Worm (Caenorhabditis elegans) whole organism, dauer: ENCODE results near the gene C03B1.10.

ENCODE experiments used
- unc-62 ChIP-seq: sonication (generic microtip); optimal IDR thresholded peaks from 2 replicates; lab custom pipeline; 2017; ENCODE audit warnings: missing biosample characterization, missing genetic modification reagents, missing genetic modification characterization

Gene C03B1.10

DNA sequence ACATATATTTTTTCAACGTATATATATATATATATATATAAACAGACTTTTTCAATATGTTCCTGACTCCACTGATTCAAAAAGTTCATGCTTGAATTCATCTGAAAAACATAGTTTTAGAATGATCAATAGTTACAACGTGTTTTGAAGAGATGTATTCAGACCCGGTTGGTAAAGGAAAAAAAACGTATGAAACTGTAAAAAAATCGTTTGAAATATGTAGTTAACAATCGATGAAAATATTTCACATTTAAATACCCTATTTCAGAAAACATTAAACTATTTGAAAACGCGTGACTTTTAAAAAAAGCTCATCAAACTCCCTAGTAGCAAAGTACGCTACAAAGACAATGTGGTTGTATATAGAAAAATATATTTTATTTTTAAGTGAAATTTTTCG is 3.0 kb upstream of the C03B1.10 start, which contains the start of gene C03B1.14:
Gene C03B1.14 (minus strand): TSS at position 101 of the 400 bp plus-strand sequence.
- no peak for TF ChIP-seq unc-62 (GFP tag; lab: Kevin White, UChicago)

DNA sequence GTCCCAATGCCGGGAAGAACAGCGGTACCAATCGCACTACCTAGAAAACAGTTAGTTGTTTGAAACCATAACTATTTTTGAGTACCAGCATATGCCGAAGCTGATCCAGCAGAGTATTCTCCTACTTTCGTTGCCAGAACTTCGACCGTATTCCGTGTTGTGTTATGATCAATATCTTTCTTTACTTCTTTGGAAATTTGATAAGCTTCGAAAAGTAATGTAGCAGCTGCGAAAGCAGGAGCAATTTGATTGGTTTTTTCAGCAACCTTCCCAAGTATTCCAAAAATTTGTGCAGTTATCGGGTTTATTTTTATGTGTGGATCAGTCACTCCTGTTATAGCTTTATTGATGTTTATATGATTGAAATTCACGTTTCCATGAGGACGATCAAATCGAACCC is 2.4 kb upstream of the C03B1.10 start:
- no peak for TF ChIP-seq unc-62 (GFP tag; lab: Kevin White, UChicago)

DNA sequence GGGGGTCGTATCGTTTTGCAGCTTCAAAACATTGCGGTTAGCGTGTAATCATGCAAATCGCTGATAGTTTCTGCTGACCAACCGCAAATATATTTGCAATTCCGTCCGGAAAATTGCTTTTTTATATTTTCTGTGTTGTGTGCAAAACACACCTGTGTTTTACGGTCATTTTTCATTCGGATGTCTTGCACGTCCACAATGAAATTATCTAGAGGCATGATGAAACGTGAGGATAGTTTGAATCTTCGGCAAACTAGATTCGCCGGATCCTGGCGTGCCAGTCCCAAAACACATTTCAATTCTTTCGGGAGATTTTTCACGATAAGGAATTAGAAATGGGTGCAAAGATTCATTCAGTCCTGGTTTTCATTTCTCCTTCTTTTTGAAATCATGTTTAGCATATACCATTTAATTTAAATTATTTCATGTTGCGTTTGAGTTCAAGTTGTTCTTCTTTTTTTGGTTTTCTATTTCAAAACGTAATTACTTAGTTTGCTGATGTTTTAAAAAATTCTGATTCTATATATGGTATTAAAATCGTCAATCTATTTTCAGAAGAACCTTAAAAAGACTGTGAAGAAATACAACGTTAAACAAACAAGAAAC is 2.5 kb downstream of the C03B1.10 start, which contains the start of gene C03B1.5:
Gene C03B1.5 (plus strand): TSS at position 556 of the 606 bp plus-strand sequence.
- no peak for TF ChIP-seq unc-62 (GFP tag; lab: Kevin White, UChicago)

DNA sequence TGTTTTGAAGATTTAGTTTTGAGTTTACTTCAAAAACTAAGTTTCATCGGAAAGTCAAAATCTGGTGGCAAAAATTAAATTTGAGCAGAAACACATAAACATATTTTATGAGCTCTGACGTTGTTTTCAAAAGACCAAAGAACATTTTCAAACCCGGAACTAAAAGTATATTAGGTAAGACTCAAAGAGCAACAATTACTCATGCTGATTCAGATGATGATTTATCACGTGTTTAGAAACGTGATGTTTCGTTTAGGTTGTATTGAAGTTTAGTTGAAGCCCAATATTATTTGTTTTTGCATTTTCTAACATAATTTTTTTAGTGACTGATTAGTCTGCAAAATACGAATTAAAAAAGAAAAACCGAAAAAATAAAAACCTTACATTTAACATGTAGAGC is 3.9 kb downstream of the C03B1.10 start:
- no peak for TF ChIP-seq unc-62 (GFP tag; lab: Kevin White, UChicago)

ce11 chrX:6350016-6350415 is 7.7 kb downstream of the C03B1.10 start, which contains the start of gene C03B1.6:
Gene C03B1.6 (plus strand): TSS chrX:6350316.
- no peak for TF ChIP-seq unc-62 (GFP tag; lab: Kevin White, UChicago)

ce11 chrX:6347013-6347412 is 10.7 kb downstream of the C03B1.10 start, which contains the start of gene C03B1.9:
Gene C03B1.9 (minus strand): TSS chrX:6347113.
- no peak for TF ChIP-seq unc-62 (GFP tag; lab: Kevin White, UChicago)

DNA sequence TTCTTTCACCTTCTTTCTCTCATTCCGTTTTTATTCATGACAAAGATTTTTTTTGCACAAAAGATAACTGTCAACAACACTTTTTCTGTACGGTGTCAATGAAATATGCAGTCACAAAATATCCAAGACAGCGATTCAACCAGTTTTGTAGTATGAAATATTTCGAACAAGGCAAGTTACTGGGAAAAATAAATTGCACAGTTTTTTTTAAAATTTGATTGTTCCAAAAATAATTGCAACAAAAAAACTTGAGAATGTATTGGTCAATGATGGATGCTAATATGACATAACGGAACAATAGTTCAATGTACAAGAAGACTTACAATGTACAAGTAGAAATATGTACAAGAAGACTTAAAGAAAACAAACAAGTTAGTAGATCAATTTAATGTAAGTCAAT is 11.9 kb downstream of the C03B1.10 start:
- no peak for TF ChIP-seq unc-62 (GFP tag; lab: Kevin White, UChicago)

DNA sequence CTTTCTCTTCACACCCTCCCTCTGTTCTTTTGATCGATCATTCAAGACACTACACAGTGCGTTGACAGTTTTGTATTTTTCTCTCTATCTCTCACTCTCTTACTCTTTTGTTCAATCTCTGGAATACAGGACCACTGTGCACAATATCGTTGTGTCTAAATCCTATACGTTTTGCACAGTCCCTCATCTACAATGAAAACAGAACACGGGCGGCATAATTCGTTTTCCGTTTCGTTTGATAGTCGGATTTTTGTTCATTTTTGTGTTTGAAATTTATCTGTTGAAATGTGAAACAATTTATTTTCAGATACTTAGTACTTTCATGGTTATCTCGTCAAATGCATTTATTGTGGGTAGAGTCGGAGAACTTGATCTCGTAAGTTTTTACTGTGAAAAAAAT is 16.2 kb downstream of the C03B1.10 start, which contains the start of gene C03B1.7:
Gene C03B1.7 (plus strand): TSS at position 301 of the 400 bp plus-strand sequence.
- TF ChIP-seq unc-62 (GFP tag; lab: Kevin White, UChicago) = no peak

DNA sequence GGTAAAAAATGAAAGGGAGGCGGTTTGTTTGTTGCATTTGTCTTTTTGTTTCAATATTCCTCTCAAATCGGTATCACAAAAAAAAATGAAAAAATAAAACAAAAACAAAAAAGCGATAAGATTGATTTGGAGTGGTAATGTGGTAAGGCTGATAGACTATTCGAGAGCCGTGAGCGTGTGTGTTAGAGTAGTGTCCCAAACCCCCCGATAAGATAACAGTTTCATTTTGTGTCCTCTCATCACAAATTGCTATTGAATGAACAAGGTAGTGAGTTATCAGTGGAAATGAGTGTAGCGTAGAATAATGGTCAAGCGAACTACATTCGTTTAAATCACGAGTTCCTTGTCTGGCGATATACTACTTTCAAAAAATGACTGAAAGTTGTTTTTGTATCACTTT is 19.2 kb downstream of the C03B1.10 start:
- TF ChIP-seq unc-62 (GFP tag; lab: Kevin White, UChicago) = no peak

DNA sequence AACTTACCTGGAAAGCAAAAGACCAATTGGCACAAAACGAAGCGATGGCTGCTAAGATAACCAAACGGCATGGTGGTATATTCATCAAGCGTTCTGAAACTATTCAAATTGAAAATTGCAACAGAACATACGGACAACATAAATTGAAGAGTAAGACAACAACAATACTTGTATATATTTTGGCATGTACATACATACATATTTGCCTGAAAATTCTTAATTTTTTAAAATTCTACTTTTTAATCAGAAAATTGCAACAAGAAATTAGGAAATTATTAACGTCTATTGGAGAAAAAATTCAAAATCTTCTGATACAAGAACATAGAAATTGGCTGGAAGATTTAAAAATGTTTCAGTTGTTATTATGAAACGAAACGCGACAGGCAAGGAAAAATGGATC is 19.7 kb downstream of the C03B1.10 start, which contains the start of gene C03B1.13:
Gene C03B1.13 (minus strand): TSS at position 101 of the 400 bp plus-strand sequence.
- no peak for TF ChIP-seq unc-62 (GFP tag; lab: Kevin White, UChicago)

ce11 chrX:6337338-6337737 is 20.3 kb downstream of the C03B1.10 start:
- no peak for TF ChIP-seq unc-62 (GFP tag; lab: Kevin White, UChicago)

- TF ChIP-seq unc-62 (GFP tag; lab: Kevin White, UChicago) = no peak
Observed at ce11 chrX:6334602-6335001, 23.1 kb downstream of the C03B1.10 start.

ce11 chrX:6333998-6334397 is 23.7 kb downstream of the C03B1.10 start, which contains the start of gene col-171:
Gene col-171 (plus strand): TSS chrX:6334298.
- TF ChIP-seq unc-62 (GFP tag; lab: Kevin White, UChicago) = no peak

ce11 chrX:6331409-6331808 is 26.3 kb downstream of the C03B1.10 start, which contains the start of gene col-170:
Gene col-170 (plus strand): TSS chrX:6331709.
- no peak for TF ChIP-seq unc-62 (GFP tag; lab: Kevin White, UChicago)

- no peak for TF ChIP-seq unc-62 (GFP tag; lab: Kevin White, UChicago)
Observed at ce11 chrX:6328860-6329259, 28.8 kb downstream of the C03B1.10 start, which contains the start of gene col-169. Gene col-169 (plus strand): TSS chrX:6329160.

DNA sequence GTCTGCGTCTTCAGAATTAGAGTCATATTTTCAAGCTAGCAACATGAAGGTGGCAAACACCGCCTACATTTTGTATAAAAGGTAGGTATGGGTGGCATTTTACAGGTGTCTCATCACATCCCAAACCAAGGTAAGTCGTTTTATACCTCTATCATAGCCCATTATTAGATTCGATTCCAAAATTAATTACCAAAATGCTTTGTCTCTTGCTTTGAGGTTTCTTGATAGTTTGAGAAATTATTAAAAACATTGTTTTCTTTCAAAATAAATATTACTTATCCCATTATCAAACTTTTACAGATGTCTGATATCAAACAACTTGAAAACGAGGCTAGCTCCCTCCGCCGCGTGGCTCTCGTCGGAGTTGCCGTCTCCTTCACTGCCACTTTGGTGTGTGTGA is 31.6 kb downstream of the C03B1.10 start, which contains the start of gene col-168:
Gene col-168 (plus strand): TSS at position 301 of the 400 bp plus-strand sequence.
- TF ChIP-seq unc-62 (GFP tag; lab: Kevin White, UChicago) = no peak

- no peak for TF ChIP-seq unc-62 (GFP tag; lab: Kevin White, UChicago)
Observed at ce11 chrX:6323129-6323528, 34.5 kb downstream of the C03B1.10 start, which contains the start of gene col-167. Gene col-167 (plus strand): TSS chrX:6323488.
